Worm (Caenorhabditis elegans) whole organism, late embryonic: ENCODE results near the gene acbp-5.

ENCODE experiments used
- C38D4.7 ChIP-seq: fragments of 200-800 bp; sonication (Bioruptor generic); optimal IDR thresholded peaks from 2 replicates; lab custom pipeline; 2018; ENCODE audit warnings: mild to moderate bottlenecking, missing genetic modification characterization, moderate library complexity, missing compliant biosample characterization
- K09A11.1 ChIP-seq: sonication (generic microtip); optimal IDR thresholded peaks from 2 replicates; lab custom pipeline; 2017; ENCODE audit warnings: antibody characterized with exemption, mild to moderate bottlenecking, missing genetic modification characterization, missing compliant biosample characterization; ENCODE audit not compliant: insufficient read depth
- ahr-1 ChIP-seq: sonication (generic microtip); optimal IDR thresholded peaks from 2 replicates; lab custom pipeline; 2016; ENCODE audit warnings: missing genetic modification characterization, missing compliant biosample characterization
- ama-1 ChIP-seq: fragments of 150-350 bp; optimal IDR thresholded peaks from 2 replicates; lab custom pipeline; 2014
- ceh-14 ChIP-seq: sonication (generic microtip); optimal IDR thresholded peaks from 2 replicates; lab custom pipeline; 2016; ENCODE audit warnings: missing genotype, missing genetic modification characterization, missing compliant biosample characterization
- ceh-18 ChIP-seq: sonication (generic microtip); optimal IDR thresholded peaks from 2 replicates; lab custom pipeline; 2016; ENCODE audit warnings: missing genetic modification characterization, missing compliant biosample characterization
- ceh-19 ChIP-seq: fragments of 200-800 bp; sonication (Bioruptor generic); optimal IDR thresholded peaks from 2 replicates; lab custom pipeline; 2018; ENCODE audit warnings: mild to moderate bottlenecking, missing genetic modification characterization, missing compliant biosample characterization
- ceh-24 ChIP-seq: sonication (generic microtip); optimal IDR thresholded peaks from 2 replicates; lab custom pipeline; 2016; ENCODE audit warnings: mild to moderate bottlenecking, missing genetic modification characterization, missing compliant biosample characterization
- ceh-30 ChIP-seq: fragments of 150-350 bp; optimal IDR thresholded peaks from 2 replicates; lab custom pipeline; 2014; ENCODE audit warnings: missing biosample characterization, missing genetic modification characterization
- ceh-45 ChIP-seq: fragments of 200-800 bp; sonication (Bioruptor generic); IDR thresholded peaks from 2 replicates; pipeline ENCODE4 v1.3.6; 2022; ENCODE audit warnings: missing genetic modification reagents, missing genetic modification characterization, missing compliant biosample characterization
- ceh-48 ChIP-seq: sonication (generic microtip); optimal IDR thresholded peaks from 2 replicates; lab custom pipeline; 2016; ENCODE audit warnings: missing genetic modification characterization, inconsistent platforms, missing compliant biosample characterization
- ceh-6 ChIP-seq: fragments of 200-800 bp; sonication (Bioruptor generic); optimal IDR thresholded peaks from 2 replicates; lab custom pipeline; 2018; ENCODE audit warnings: mild to moderate bottlenecking, missing genetic modification characterization, missing compliant biosample characterization
- ceh-9 ChIP-seq: sonication (generic microtip); optimal IDR thresholded peaks from 2 replicates; lab custom pipeline; 2016; ENCODE audit warnings: mild to moderate bottlenecking, missing genetic modification characterization, inconsistent platforms, missing compliant biosample characterization
- dve-1 ChIP-seq: sonication (generic microtip); optimal IDR thresholded peaks from 2 replicates; lab custom pipeline; 2017; ENCODE audit warnings: antibody characterized with exemption, mild to moderate bottlenecking, missing genetic modification characterization, missing compliant biosample characterization
- elt-2 ChIP-seq: sonication (generic microtip); optimal IDR thresholded peaks from 2 replicates; lab custom pipeline; 2016; ENCODE audit warnings: missing genetic modification reagents, missing genetic modification characterization, missing compliant biosample characterization
- ets-4 ChIP-seq: sonication (generic microtip); optimal IDR thresholded peaks from 2 replicates; lab custom pipeline; 2016; ENCODE audit warnings: missing genetic modification characterization, missing compliant biosample characterization
- fax-1 ChIP-seq: sonication (generic microtip); optimal IDR thresholded peaks from 2 replicates; lab custom pipeline; 2016; ENCODE audit warnings: missing genotype, missing genetic modification characterization, missing compliant biosample characterization
- fkh-6 ChIP-seq: sonication (generic microtip); optimal IDR thresholded peaks from 2 replicates; lab custom pipeline; 2016; ENCODE audit warnings: missing genetic modification characterization, missing compliant biosample characterization
- hlh-13 ChIP-seq: fragments of 200-800 bp; sonication (Bioruptor generic); optimal IDR thresholded peaks from 2 replicates; lab custom pipeline; 2018; ENCODE audit warnings: mild to moderate bottlenecking, missing genetic modification characterization, missing compliant biosample characterization
- hlh-30 ChIP-seq: sonication (generic microtip); optimal IDR thresholded peaks from 2 replicates; lab custom pipeline; 2017; ENCODE audit warnings: antibody characterized with exemption, missing genetic modification characterization, missing compliant biosample characterization; ENCODE audit not compliant: insufficient read depth
- hlh-8 ChIP-seq: sonication (generic microtip); optimal IDR thresholded peaks from 2 replicates; lab custom pipeline; 2016; ENCODE audit warnings: missing genotype, missing genetic modification characterization, missing compliant biosample characterization
- madf-2 ChIP-seq: sonication (generic microtip); optimal IDR thresholded peaks from 2 replicates; lab custom pipeline; 2017; ENCODE audit warnings: missing genetic modification characterization, missing compliant biosample characterization
- nfya-1 ChIP-seq: sonication (generic microtip); optimal IDR thresholded peaks from 2 replicates; lab custom pipeline; 2017; ENCODE audit warnings: missing genetic modification characterization, mild to moderate bottlenecking, missing compliant biosample characterization, antibody characterized with exemption, moderate library complexity
- nhr-232 ChIP-seq: sonication (generic microtip); optimal IDR thresholded peaks from 2 replicates; lab custom pipeline; 2016; ENCODE audit warnings: missing genetic modification characterization, missing compliant biosample characterization
- npax-4 ChIP-seq: sonication (generic microtip); optimal IDR thresholded peaks from 2 replicates; lab custom pipeline; 2016; ENCODE audit warnings: missing genetic modification characterization, missing compliant biosample characterization
- odd-2 ChIP-seq: sonication (generic microtip); optimal IDR thresholded peaks from 2 replicates; lab custom pipeline; 2017; ENCODE audit warnings: antibody characterized with exemption, mild to moderate bottlenecking, missing genetic modification characterization, missing compliant biosample characterization
- pag-3 ChIP-seq: sonication (generic microtip); optimal IDR thresholded peaks from 2 replicates; lab custom pipeline; 2016; ENCODE audit warnings: missing compliant biosample characterization, missing genetic modification characterization, borderline replicate concordance
- pat-9 ChIP-seq: fragments of 200-800 bp; sonication (Bioruptor generic); optimal IDR thresholded peaks from 2 replicates; lab custom pipeline; 2018; ENCODE audit warnings: mild to moderate bottlenecking, missing genetic modification characterization, moderate library complexity, missing compliant biosample characterization
- pha-2 ChIP-seq: sonication (generic microtip); optimal IDR thresholded peaks from 2 replicates; lab custom pipeline; 2017; ENCODE audit warnings: mild to moderate bottlenecking, missing genetic modification characterization, missing compliant biosample characterization
- pqm-1 ChIP-seq: sonication (generic microtip); optimal IDR thresholded peaks from 2 replicates; lab custom pipeline; 2016; ENCODE audit warnings: missing genetic modification characterization, missing compliant biosample characterization
- ref-2 ChIP-seq: sonication (generic microtip); optimal IDR thresholded peaks from 2 replicates; lab custom pipeline; 2016; ENCODE audit warnings: missing genetic modification characterization, missing compliant biosample characterization
- sdc-2 ChIP-seq: sonication (generic microtip); optimal IDR thresholded peaks from 2 replicates; lab custom pipeline; 2016; ENCODE audit warnings: missing genotype, missing genetic modification characterization, missing compliant biosample characterization
- sox-2 ChIP-seq: fragments of 200-800 bp; sonication (Bioruptor generic); IDR thresholded peaks from 2 replicates; pipeline ENCODE4 v1.3.6; 2022; ENCODE audit warnings: missing genetic modification reagents, missing genetic modification characterization, missing compliant biosample characterization
- sox-4 ChIP-seq: sonication (generic microtip); optimal IDR thresholded peaks from 2 replicates; lab custom pipeline; 2017; ENCODE audit warnings: mild to moderate bottlenecking, missing genetic modification characterization, inconsistent platforms, missing compliant biosample characterization
- tbx-7 ChIP-seq: sonication (generic microtip); optimal IDR thresholded peaks from 2 replicates; lab custom pipeline; 2016; ENCODE audit warnings: missing genotype, missing genetic modification characterization, missing compliant biosample characterization
- ttx-3 ChIP-seq: sonication (generic microtip); optimal IDR thresholded peaks from 2 replicates; lab custom pipeline; 2016; ENCODE audit warnings: missing genetic modification reagents, missing genetic modification characterization, missing compliant biosample characterization
- unc-3 ChIP-seq, 2 experiments: fragments of 200-800 bp in 1 of 2; sonication (Bioruptor generic) in 1 of 2; sonication (generic microtip) in 1 of 2; conservative IDR thresholded peaks in 1 of 2; optimal IDR thresholded peaks in 1 of 2; 2 replicates each; pipeline versions ENCODE4 v1.3.6 to Lab custom; 2016 to 2022; ENCODE audit warnings: missing compliant biosample characterization in 2 of 2, missing genetic modification characterization in 2 of 2, missing genetic modification reagents in 1 of 2
- zip-5 ChIP-seq: sonication (generic microtip); optimal IDR thresholded peaks from 2 replicates; lab custom pipeline; 2016; ENCODE audit warnings: missing genetic modification characterization, missing compliant biosample characterization

The acbp-5 gene

ce11 chrIII:13614751-13615150, 26.7 kb downstream of the acbp-5 start:
- TF ChIP-seq pqm-1 (tag; lab: Kevin White, UChicago) (no peak), tbx-7 (tag; lab: Kevin White, UChicago) (no peak), hlh-30 (no peak), K09A11.1 (no peak), zip-5 (tag; lab: Kevin White, UChicago) (no peak), ceh-14 (no peak), ceh-19 (GFP tag; lab: Kevin White, UChicago) (no peak)

ce11 chrIII:13614206-13614605, 27.3 kb downstream of the acbp-5 start:
- TF ChIP-seq hlh-13 (GFP tag; lab: Kevin White, UChicago) (no peak), ceh-9 (tag; lab: Kevin White, UChicago) (no peak), ets-4 (tag; lab: Kevin White, UChicago) (no peak), sox-2 (GFP tag; lab: Robert Waterston, UW) (no peak), nfya-1 (tag; lab: Kevin White, UChicago) (no peak), ceh-18 (tag; lab: Kevin White, UChicago) (no peak), madf-2 (no peak), ceh-48 (tag; lab: Kevin White, UChicago) (no peak)
- TF ChIP-seq, all 69 proteins: peak for 0

- peak; percentile 73 for TF ChIP-seq pqm-1 (tag; lab: Kevin White, UChicago)
- no peak for TF ChIP-seq ama-1 (lab: Kevin White, UChicago)
- TF ChIP-seq elt-2 (tag; lab: Kevin White, UChicago) = peak; percentile 50
Observed at ce11 chrIII:13607833-13608232, 33.7 kb downstream of the acbp-5 start, which contains the start of gene shpk-1. TSS of gene shpk-1 (plus strand) at chrIII:13608020.

- no peak for TF ChIP-seq nhr-232
- no peak for TF ChIP-seq ahr-1 (tag; lab: Kevin White, UChicago)
- TF ChIP-seq pha-2 = no peak
- no peak for TF ChIP-seq ceh-45
- TF ChIP-seq fax-1 = no peak
- TF ChIP-seq ceh-24 (tag; lab: Kevin White, UChicago) = no peak
- no peak for TF ChIP-seq ttx-3 (tag; lab: Kevin White, UChicago)
- no peak for TF ChIP-seq sox-4 (tag; lab: Kevin White, UChicago)
- TF ChIP-seq fkh-6 (tag; lab: Kevin White, UChicago) = no peak
- no peak for TF ChIP-seq pag-3 (tag; lab: Kevin White, UChicago)
- TF ChIP-seq ceh-6 = no peak
- TF ChIP-seq hlh-8 (tag; lab: Kevin White, UChicago) = no peak
- no peak for TF ChIP-seq ref-2 (tag; lab: Kevin White, UChicago)
- no peak for TF ChIP-seq odd-2 (tag; lab: Kevin White, UChicago)
- TF ChIP-seq npax-4 (tag; lab: Kevin White, UChicago) = no peak
- no peak for TF ChIP-seq pat-9 (tag; lab: Kevin White, UChicago)
- TF ChIP-seq C38D4.7 = no peak
Observed at ce11 chrIII:13606865-13607264, 34.6 kb downstream of the acbp-5 start.

- TF ChIP-seq dve-1 (peak; percentile 33), sdc-2 (no peak), ceh-30 (tag; lab: Kevin White, UChicago) (no peak), fkh-6 (tag; lab: Kevin White, UChicago) (no peak), unc-3 (GFP tag; conservative IDR thresholded peaks at IDR 0.05; lab: Robert Waterston, UW) (no peak), unc-3 (tag; optimal IDR thresholded peaks at IDR 0.05; lab: Kevin White, UChicago) (no peak), elt-2 (tag; lab: Kevin White, UChicago) (peak; percentile 68)
- TF ChIP-seq, all 69 proteins: peak for 2
Observed at ce11 chrIII:13606016-13606530, 35.4 kb downstream of the acbp-5 start, which contains the start of gene act-5. TSS of gene act-5 (minus strand) at chrIII:13606066.
